Worm (Caenorhabditis elegans) whole organism, L2 larva: Measurements from ENCODE around the gene pfd-1.

Source experiments
- F13H6.1 ChIP-seq: sonication (generic microtip); optimal IDR thresholded peaks from 2 replicates; lab custom pipeline; 2016; ENCODE audit warnings: missing genetic modification characterization, missing compliant biosample characterization
- ceh-82 ChIP-seq: fragments of 150-350 bp; optimal IDR thresholded peaks from 2 replicates; lab custom pipeline; 2014; ENCODE audit warnings: missing biosample characterization, missing genetic modification characterization
- nhr-11 ChIP-seq: fragments of 150-350 bp; optimal IDR thresholded peaks from 2 replicates; lab custom pipeline; 2014; ENCODE audit warnings: missing biosample characterization, missing genetic modification characterization
- nhr-12 ChIP-seq: fragments of 150-350 bp; optimal IDR thresholded peaks from 2 replicates; lab custom pipeline; 2014; ENCODE audit warnings: missing biosample characterization, missing genetic modification characterization
- nhr-6 ChIP-seq: fragments of 150-350 bp; optimal IDR thresholded peaks from 2 replicates; lab custom pipeline; 2014; ENCODE audit warnings: missing biosample characterization, missing genetic modification characterization
- skn-1 ChIP-seq: sonication (generic microtip); optimal IDR thresholded peaks from 2 replicates; lab custom pipeline; 2017; ENCODE audit warnings: missing biosample characterization, missing genetic modification characterization
- unc-62 ChIP-seq: fragments of 150-350 bp; optimal IDR thresholded peaks from 2 replicates; lab custom pipeline; 2014; ENCODE audit warnings: missing biosample characterization, missing genetic modification reagents, missing genetic modification characterization

DNA sequence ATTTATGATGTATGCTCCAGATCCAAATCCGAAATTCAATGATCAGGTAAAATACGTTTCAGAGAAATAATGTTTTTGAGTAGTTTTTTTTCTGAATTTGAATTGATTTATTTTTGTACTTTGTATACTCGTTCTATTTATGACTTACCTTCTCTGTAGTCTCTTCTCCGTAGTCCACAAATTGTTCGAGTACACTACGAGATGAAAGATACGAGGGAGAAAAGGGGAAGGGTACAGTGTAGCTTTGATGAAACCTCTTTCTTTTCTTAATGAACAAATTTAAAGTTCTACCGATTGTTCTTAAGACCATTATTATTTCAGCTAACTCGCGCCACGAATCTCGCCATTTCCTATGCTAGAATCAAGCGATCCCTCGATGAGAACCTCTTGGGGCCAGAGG, 30.2 kb downstream of the pfd-1 start:
- TF ChIP-seq ceh-82 (tag; lab: Kevin White, UChicago) (no peak), nhr-11 (tag; lab: Kevin White, UChicago) (no peak), nhr-12 (tag; lab: Kevin White, UChicago) (no peak), skn-1 (no peak), F13H6.1 (tag; lab: Kevin White, UChicago) (no peak), nhr-6 (tag; lab: Kevin White, UChicago) (no peak), unc-62 (GFP tag; lab: Kevin White, UChicago) (no peak)
